Worm (Caenorhabditis elegans): ENCODE data around the gene pho-12.

Gene pho-12

DNA sequence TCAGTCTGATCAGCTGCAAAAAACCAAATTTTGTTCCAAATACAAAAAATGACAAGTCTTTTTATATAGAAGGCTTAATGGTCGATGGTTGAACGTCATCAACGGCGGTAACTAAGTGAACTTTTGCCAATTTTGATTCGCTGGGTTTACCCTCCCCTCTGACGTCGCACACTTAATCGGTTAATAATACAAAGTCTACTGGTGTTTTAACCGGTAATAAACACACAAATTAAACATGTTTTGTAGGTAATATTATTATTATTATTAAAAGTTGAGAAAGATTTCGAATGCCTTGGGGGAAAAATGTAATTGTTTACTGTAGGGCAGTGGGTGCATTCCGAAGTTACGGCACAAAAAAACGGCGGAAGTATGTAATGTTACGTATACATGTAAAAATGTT lies at the start of gene pho-12:
Gene pho-12 (minus strand): TSS at position 101 of the 400 bp plus-strand sequence.
- TF ChIP-seq scrt-1 (GFP tag; IDR thresholded peaks at IDR 0.05): no peak
- no peak for TF ChIP-seq B0310.2 (tag; optimal IDR thresholded peaks at IDR 0.05)
- TF ChIP-seq hmg-4 (GFP tag; optimal IDR thresholded peaks at IDR 0.05): no peak
- TF ChIP-seq ets-7 (tag; optimal IDR thresholded peaks at IDR 0.05): no peak
- no peak for TF ChIP-seq aly-1 (tag; optimal IDR thresholded peaks at IDR 0.05)
- TF ChIP-seq flt-1 (GFP tag; IDR thresholded peaks at IDR 0.05): no peak
- TF ChIP-seq sea-1 (GFP tag; conservative IDR thresholded peaks at IDR 0.05): no peak
- no peak for TF ChIP-seq ama-1 (optimal IDR thresholded peaks at IDR 0.05)
- TF ChIP-seq hmbx-1 (tag; optimal IDR thresholded peaks at IDR 0.05): no peak
- TF ChIP-seq F13C5.2 (tag; optimal IDR thresholded peaks at IDR 0.05): no peak
- TF ChIP-seq tbx-37 (GFP tag; conservative IDR thresholded peaks at IDR 0.05): no peak

DNA sequence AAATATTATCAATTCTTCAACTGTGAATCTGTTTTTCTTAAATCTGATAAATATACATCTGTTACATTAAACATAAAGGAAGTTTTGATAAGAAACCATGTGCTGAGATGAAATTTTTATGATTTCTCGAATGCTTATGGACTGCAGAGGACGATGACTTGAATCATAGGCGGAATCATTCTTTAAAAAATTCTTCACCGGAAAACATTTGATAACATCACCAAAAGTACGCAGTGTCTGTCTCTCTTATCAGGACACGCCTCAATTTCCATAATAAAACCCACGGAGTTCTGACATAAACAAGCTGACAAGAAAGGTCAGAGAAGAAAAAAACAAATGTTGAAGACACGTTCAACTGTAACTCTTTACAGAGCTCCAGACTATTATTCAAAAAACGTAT lies 49.1 kb upstream of the pho-12 start, which contains the start of gene F09C12.2:
Gene F09C12.2 (plus strand): TSS at position 320 of the 400 bp plus-strand sequence.
- no peak for TF ChIP-seq flt-1 (GFP tag; IDR thresholded peaks at IDR 0.05)

ce11 chrII:5105020-5105419 lies 44.4 kb upstream of the pho-12 start:
- TF ChIP-seq ets-7 (tag; optimal IDR thresholded peaks at IDR 0.05) (peak; percentile 95), hnd-1 (tag; optimal IDR thresholded peaks at IDR 0.05) (peak; percentile 92), ceh-36 (tag; optimal IDR thresholded peaks at IDR 0.05) (peak; percentile 97), flt-1 (GFP tag; IDR thresholded peaks at IDR 0.05) (no peak; the same call in none of the 2 replicates), tbx-11 (GFP tag; IDR thresholded peaks at IDR 0.05) (peak; percentile 98), F13C5.2 (tag; optimal IDR thresholded peaks at IDR 0.05) (peak; percentile 97), pes-1 (GFP tag; IDR thresholded peaks at IDR 0.05) (peak; percentile 98), hmbx-1 (tag; optimal IDR thresholded peaks at IDR 0.05) (peak; percentile 89), ama-1 (optimal IDR thresholded peaks at IDR 0.05) (no peak), aly-1 (tag; optimal IDR thresholded peaks at IDR 0.05) (peak; percentile 99), sea-1 (GFP tag; conservative IDR thresholded peaks at IDR 0.05) (peak; percentile 97), tbx-37 (GFP tag; conservative IDR thresholded peaks at IDR 0.05) (peak; percentile 96), ceh-13 (GFP tag; optimal IDR thresholded peaks at IDR 0.05) (peak; percentile 98), scrt-1 (GFP tag; IDR thresholded peaks at IDR 0.05) (peak; percentile 99), hmg-4 (GFP tag; optimal IDR thresholded peaks at IDR 0.05) (peak; percentile 99), B0310.2 (tag; optimal IDR thresholded peaks at IDR 0.05) (peak; percentile 98), tra-4 (tag; optimal IDR thresholded peaks at IDR 0.05) (peak; percentile 82)

DNA sequence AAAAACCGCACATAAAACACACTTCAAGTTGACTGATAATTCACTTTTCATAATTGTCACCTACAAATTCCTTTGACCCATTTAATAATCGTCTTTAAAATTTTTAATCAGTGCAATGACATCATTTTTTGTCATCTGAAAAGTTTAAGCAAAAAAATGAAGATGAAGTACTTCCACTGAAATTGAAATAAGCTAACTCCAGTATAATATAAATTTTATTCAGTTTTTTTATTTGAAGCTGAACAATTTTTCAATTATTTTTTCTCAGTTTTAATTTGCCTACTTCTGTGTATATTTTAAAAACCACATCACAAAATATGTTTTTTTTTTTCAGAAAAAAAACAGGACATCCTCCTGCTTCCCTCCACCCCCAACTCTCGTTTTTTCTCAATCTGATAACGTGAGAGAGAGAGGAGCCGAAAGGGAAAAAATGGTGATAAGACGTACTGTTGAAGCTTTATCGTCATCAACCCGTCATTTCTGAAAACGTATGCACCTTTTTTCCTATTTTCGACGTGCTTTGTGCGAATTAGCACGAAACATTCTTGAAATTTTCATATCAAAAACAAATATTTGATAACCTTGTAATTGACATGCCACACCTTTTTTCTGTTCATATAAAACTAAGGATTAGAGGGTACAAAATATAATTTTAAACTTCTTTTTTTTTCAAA lies 43.3 kb upstream of the pho-12 start, which contains the start of the genes C04G6.11 and mpk-2:
Gene C04G6.11 (minus strand): TSS at position 51 of the 674 bp plus-strand sequence.
Gene mpk-2 (plus strand): TSS at position 335 of the 674 bp plus-strand sequence.
- TF ChIP-seq ceh-36 (tag; optimal IDR thresholded peaks at IDR 0.05) (no peak), ama-1 (optimal IDR thresholded peaks at IDR 0.05) (no peak), hmg-4 (GFP tag; optimal IDR thresholded peaks at IDR 0.05) (no peak), ceh-13 (GFP tag; optimal IDR thresholded peaks at IDR 0.05) (no peak), flt-1 (GFP tag; IDR thresholded peaks at IDR 0.05) (no peak), hmbx-1 (tag; optimal IDR thresholded peaks at IDR 0.05) (no peak), F13C5.2 (tag; optimal IDR thresholded peaks at IDR 0.05) (no peak), scrt-1 (GFP tag; IDR thresholded peaks at IDR 0.05) (no peak), pes-1 (GFP tag; IDR thresholded peaks at IDR 0.05) (no peak)

ce11 chrII:5103189-5103588 lies 42.6 kb upstream of the pho-12 start:
- no peak for TF ChIP-seq B0310.2 (tag; optimal IDR thresholded peaks at IDR 0.05)
- TF ChIP-seq hmbx-1 (tag; optimal IDR thresholded peaks at IDR 0.05): no peak
- no peak for TF ChIP-seq F13C5.2 (tag; optimal IDR thresholded peaks at IDR 0.05)
- no peak for TF ChIP-seq tbx-11 (GFP tag; IDR thresholded peaks at IDR 0.05)
- no peak for TF ChIP-seq ets-7 (tag; optimal IDR thresholded peaks at IDR 0.05)
- TF ChIP-seq sea-1 (GFP tag; conservative IDR thresholded peaks at IDR 0.05): no peak
- no peak for TF ChIP-seq scrt-1 (GFP tag; IDR thresholded peaks at IDR 0.05)
- TF ChIP-seq flt-1 (GFP tag; IDR thresholded peaks at IDR 0.05): no peak
- TF ChIP-seq ceh-36 (tag; optimal IDR thresholded peaks at IDR 0.05): no peak
- no peak for TF ChIP-seq hmg-4 (GFP tag; optimal IDR thresholded peaks at IDR 0.05)

ce11 chrII:5101701-5102100 lies 41.1 kb upstream of the pho-12 start, which contains the start of the genes idpb-3 and idpb-1:
TSS of gene idpb-3 (minus strand) at chrII:5101801.
TSS of gene idpb-1 (plus strand) at chrII:5101984.
- TF ChIP-seq sea-1 (GFP tag; conservative IDR thresholded peaks at IDR 0.05) (no peak), tbx-11 (GFP tag; IDR thresholded peaks at IDR 0.05) (no peak), F13C5.2 (tag; optimal IDR thresholded peaks at IDR 0.05) (no peak), pes-1 (GFP tag; IDR thresholded peaks at IDR 0.05) (no peak), B0310.2 (tag; optimal IDR thresholded peaks at IDR 0.05) (no peak), ceh-13 (GFP tag; optimal IDR thresholded peaks at IDR 0.05) (no peak), hmg-4 (GFP tag; optimal IDR thresholded peaks at IDR 0.05) (no peak), ama-1 (optimal IDR thresholded peaks at IDR 0.05) (no peak), flt-1 (GFP tag; IDR thresholded peaks at IDR 0.05) (no peak), scrt-1 (GFP tag; IDR thresholded peaks at IDR 0.05) (no peak), tra-4 (tag; optimal IDR thresholded peaks at IDR 0.05) (no peak), aly-1 (tag; optimal IDR thresholded peaks at IDR 0.05) (no peak)

DNA sequence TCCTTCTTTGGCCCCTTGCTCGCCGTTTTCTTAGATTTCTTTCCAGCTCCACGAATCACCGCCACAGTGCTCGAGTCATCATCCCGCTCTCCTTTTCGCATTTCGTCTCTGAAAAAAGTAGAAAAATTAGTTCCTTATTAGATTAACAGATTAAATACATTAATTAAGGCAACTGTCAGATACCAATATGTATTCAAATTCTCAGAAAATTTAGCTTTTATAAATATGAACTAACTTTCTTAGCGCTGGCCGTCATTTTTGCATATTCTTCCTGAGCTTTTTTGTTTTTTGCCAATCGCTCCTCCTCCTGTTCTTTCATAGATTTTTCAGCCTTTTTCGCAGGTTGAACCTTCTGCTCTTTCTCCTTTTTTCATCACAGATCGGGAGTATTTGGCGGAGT lies 39.0 kb upstream of the pho-12 start, which contains the start of gene C04G6.6:
Gene C04G6.6 (minus strand): TSS at position 101 of the 400 bp plus-strand sequence.
- no peak for TF ChIP-seq hmbx-1 (tag; optimal IDR thresholded peaks at IDR 0.05)
- TF ChIP-seq tbx-37 (GFP tag; conservative IDR thresholded peaks at IDR 0.05): no peak
- TF ChIP-seq flt-1 (GFP tag; IDR thresholded peaks at IDR 0.05): no peak
- no peak for TF ChIP-seq hnd-1 (tag; optimal IDR thresholded peaks at IDR 0.05)
- TF ChIP-seq ceh-13 (GFP tag; optimal IDR thresholded peaks at IDR 0.05): no peak
- TF ChIP-seq F13C5.2 (tag; optimal IDR thresholded peaks at IDR 0.05): no peak
- TF ChIP-seq B0310.2 (tag; optimal IDR thresholded peaks at IDR 0.05): no peak
- no peak for TF ChIP-seq aly-1 (tag; optimal IDR thresholded peaks at IDR 0.05)
- TF ChIP-seq ets-7 (tag; optimal IDR thresholded peaks at IDR 0.05): no peak
- TF ChIP-seq scrt-1 (GFP tag; IDR thresholded peaks at IDR 0.05): no peak
- no peak for TF ChIP-seq ceh-36 (tag; optimal IDR thresholded peaks at IDR 0.05)

Data from whole organism, early embryonic.